Worm (Caenorhabditis elegans): Measurements from ENCODE around the gene clp-4.

The clp-4 gene

DNA sequence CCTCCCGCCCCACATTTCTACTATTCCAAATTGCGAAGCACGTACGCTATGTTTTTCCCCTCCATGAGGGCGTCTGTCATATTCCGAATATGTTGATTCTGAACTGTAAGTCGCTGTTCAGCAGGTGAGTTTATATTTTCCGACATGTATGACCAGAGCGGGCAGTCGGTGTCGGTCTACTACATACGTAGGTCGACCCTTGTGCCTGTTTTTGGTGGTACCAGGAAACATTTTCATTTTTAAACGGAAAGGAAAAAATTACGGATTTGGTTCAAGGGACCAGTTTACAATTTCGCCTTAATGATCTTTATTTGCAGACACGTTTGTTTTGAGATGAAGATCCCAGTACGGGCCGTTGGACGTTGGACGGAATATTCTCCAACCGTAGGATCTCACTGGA is 59.5 kb downstream of the clp-4 start, which contains the start of gene Y46E12A.2:
Gene Y46E12A.2, plus strand, starts transcription at position 301 of the 400 bp plus-strand sequence.
- TF ChIP-seq nhr-11 (tag; optimal IDR thresholded peaks at IDR 0.05) (no peak), egl-27 (tag; optimal IDR thresholded peaks at IDR 0.05) (no peak), ceh-82 (tag; optimal IDR thresholded peaks at IDR 0.05) (no peak), sma-9 (GFP tag; optimal IDR thresholded peaks at IDR 0.05) (no peak), sma-9 (tag; optimal IDR thresholded peaks at IDR 0.05) (no peak), blmp-1 (tag; optimal IDR thresholded peaks at IDR 0.05; ENCODE audit: insufficient read depth) (no peak), nhr-77 (tag; optimal IDR thresholded peaks at IDR 0.05) (no peak), mab-5 (tag; optimal IDR thresholded peaks at IDR 0.05) (no peak), gmeb-1 (tag; optimal IDR thresholded peaks at IDR 0.05) (no peak), elt-1 (tag; optimal IDR thresholded peaks at IDR 0.05) (no peak), unc-62 (GFP tag; optimal IDR thresholded peaks at IDR 0.05) (no peak), unc-55 (GFP tag; optimal IDR thresholded peaks at IDR 0.05) (no peak), peb-1 (tag; optimal IDR thresholded peaks at IDR 0.05) (no peak), ztf-11 (tag; optimal IDR thresholded peaks at IDR 0.05) (no peak), lin-13 (GFP tag; optimal IDR thresholded peaks at IDR 0.05) (no peak), fos-1 (tag; optimal IDR thresholded peaks at IDR 0.05) (no peak), nhr-21 (tag; optimal IDR thresholded peaks at IDR 0.05) (no peak)

DNA sequence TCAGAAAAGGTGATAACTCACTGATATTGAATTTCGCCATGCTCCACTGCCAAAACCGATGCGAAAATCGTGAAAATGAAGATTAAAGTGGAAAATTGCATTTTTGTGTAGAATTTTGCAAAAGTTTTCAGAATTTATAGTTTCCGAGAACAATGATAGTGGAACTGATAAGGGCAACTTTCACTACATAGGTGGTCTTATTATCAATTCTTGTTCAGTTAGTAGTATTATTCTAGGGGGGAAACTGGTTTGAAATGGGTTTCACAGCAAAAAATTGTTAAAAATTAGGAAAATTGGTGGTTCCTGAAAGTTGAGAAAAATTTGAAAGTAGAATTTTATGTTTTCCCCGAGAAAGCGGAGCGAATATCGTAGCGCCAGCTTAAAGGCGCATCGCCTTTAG is 60.0 kb downstream of the clp-4 start, which contains the start of gene Y46E12A.5:
Gene Y46E12A.5, minus strand, starts transcription at position 101 of the 400 bp plus-strand sequence.
- TF ChIP-seq nhr-129 (tag; optimal IDR thresholded peaks at IDR 0.05) (no peak), nhr-12 (tag; optimal IDR thresholded peaks at IDR 0.05) (no peak), ztf-11 (tag; optimal IDR thresholded peaks at IDR 0.05) (no peak), egl-27 (tag; optimal IDR thresholded peaks at IDR 0.05) (no peak), mbf-1 (tag; optimal IDR thresholded peaks at IDR 0.05) (no peak), ztf-4 (tag; optimal IDR thresholded peaks at IDR 0.05) (no peak), elt-1 (tag; optimal IDR thresholded peaks at IDR 0.05) (no peak)

Data from whole organism, L2 larva.